Worm (Caenorhabditis elegans): Measurements from ENCODE around the gene cyld-1.

The cyld-1 gene

DNA sequence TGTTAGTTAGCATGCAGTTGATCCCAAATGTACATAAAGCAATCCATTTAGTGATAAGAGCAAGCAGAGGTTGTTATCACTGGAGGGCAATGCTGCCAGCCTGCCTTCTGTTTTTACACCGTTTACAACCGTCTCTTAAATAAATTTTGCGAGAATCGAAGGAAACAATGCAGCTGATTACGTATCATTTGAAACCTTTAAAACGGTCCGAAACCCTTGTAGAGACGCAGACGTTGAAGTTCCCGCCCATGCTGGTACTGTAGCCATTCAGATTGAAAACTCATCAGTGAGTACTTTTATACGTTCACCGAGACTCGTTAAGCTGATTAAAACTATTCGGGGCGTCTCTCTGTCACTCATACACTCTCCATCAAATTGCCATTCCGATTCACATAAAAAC is 19.9 kb upstream of the cyld-1 start:
- TF ChIP-seq unc-130 (tag; optimal IDR thresholded peaks at IDR 0.05) (no peak), ceh-88 (GFP tag; IDR thresholded peaks at IDR 0.05) (no peak), pqm-1 (tag; optimal IDR thresholded peaks at IDR 0.05) (peak; percentile 8), lin-15B (tag; optimal IDR thresholded peaks at IDR 0.05) (no peak), pax-3 (tag; optimal IDR thresholded peaks at IDR 0.05) (no peak), elt-2 (tag; optimal IDR thresholded peaks at IDR 0.05) (peak; percentile 93), nhr-76 (tag; optimal IDR thresholded peaks at IDR 0.05) (no peak), ceh-82 (tag; optimal IDR thresholded peaks at IDR 0.05) (no peak), fos-1 (tag; optimal IDR thresholded peaks at IDR 0.05) (no peak), fkh-4 (tag; optimal IDR thresholded peaks at IDR 0.05; ENCODE audit: borderline replicate concordance) (no peak), xbp-1 (tag; optimal IDR thresholded peaks at IDR 0.05) (no peak), irx-1 (tag; optimal IDR thresholded peaks at IDR 0.05) (no peak), F16B12.6 (tag; optimal IDR thresholded peaks at IDR 0.05) (no peak), nhr-20 (tag; optimal IDR thresholded peaks at IDR 0.05) (no peak), efl-1 (optimal IDR thresholded peaks at IDR 0.05) (no peak), efl-1 (GFP tag; optimal IDR thresholded peaks at IDR 0.05 in 1 of 2) (peak in 1 of 2 experiments; percentile 91), nhr-77 (tag; optimal IDR thresholded peaks at IDR 0.05) (no peak), lsy-2 (tag; optimal IDR thresholded peaks at IDR 0.05) (no peak), ets-5 (GFP tag; IDR thresholded peaks at IDR 0.05) (no peak), nhr-84 (tag; optimal IDR thresholded peaks at IDR 0.05) (no peak), aha-1 (tag; optimal IDR thresholded peaks at IDR 0.05) (no peak), snpc-4 (tag; optimal IDR thresholded peaks at IDR 0.05) (no peak), zag-1 (tag; optimal IDR thresholded peaks at IDR 0.05) (no peak), tbx-2 (tag; optimal IDR thresholded peaks at IDR 0.05) (no peak), lin-35 (GFP tag; optimal IDR thresholded peaks at IDR 0.05) (peak in 1 of 2 experiments; percentile 32), ceh-8 (GFP tag; optimal IDR thresholded peaks at IDR 0.05) (no peak), mdl-1 (tag; optimal IDR thresholded peaks at IDR 0.05) (no peak), rnt-1 (tag; optimal IDR thresholded peaks at IDR 0.05) (no peak), grh-1 (GFP tag; IDR thresholded peaks at IDR 0.05) (no peak), swsn-7 (tag; optimal IDR thresholded peaks at IDR 0.05) (no peak), nhr-19 (GFP tag; conservative IDR thresholded peaks at IDR 0.05) (no peak), ztf-4 (tag; optimal IDR thresholded peaks at IDR 0.05) (no peak), aly-2 (tag; optimal IDR thresholded peaks at IDR 0.05) (no peak), ama-1 (optimal IDR thresholded peaks at IDR 0.05) (no peak), sox-4 (tag; optimal IDR thresholded peaks at IDR 0.05) (no peak), egl-13 (tag; optimal IDR thresholded peaks at IDR 0.05) (no peak), ceh-63 (GFP tag; optimal IDR thresholded peaks at IDR 0.05) (no peak), mab-9 (GFP tag; IDR thresholded peaks at IDR 0.05) (no peak), dpl-1 (GFP tag; optimal IDR thresholded peaks at IDR 0.05) (no peak), nhr-28 (tag; optimal IDR thresholded peaks at IDR 0.05) (no peak), jun-1 (tag; optimal IDR thresholded peaks at IDR 0.05) (peak; percentile 10), lir-3 (tag; optimal IDR thresholded peaks at IDR 0.05; ENCODE audit: poor library complexity) (no peak)

DNA sequence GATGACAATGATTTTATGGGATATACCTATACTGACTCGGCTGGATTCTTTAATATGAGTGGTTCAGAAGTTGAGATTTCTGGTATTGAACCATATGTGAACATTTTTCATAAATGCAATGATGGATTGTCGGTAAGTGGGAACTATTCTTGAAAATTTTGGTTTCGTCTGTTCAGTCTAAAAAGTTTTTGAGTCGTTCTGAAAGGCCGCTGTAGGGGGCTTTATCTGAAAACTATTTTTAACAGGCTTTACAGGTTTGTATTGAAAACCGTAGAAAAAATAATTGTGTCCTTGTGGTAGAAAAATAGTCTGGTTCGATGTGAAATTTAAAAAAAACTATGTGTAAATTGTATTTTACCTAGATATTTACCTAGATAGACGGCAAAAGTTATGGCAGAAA is 19.1 kb upstream of the cyld-1 start:
- TF ChIP-seq ceh-90 (tag; optimal IDR thresholded peaks at IDR 0.05) (no peak), nhr-85 (tag) (peak; percentile 57), nhr-11 (tag; optimal IDR thresholded peaks at IDR 0.05) (no peak), mdl-1 (tag; optimal IDR thresholded peaks at IDR 0.05) (no peak), tbx-2 (tag; optimal IDR thresholded peaks at IDR 0.05) (no peak), ztf-11 (tag; optimal IDR thresholded peaks at IDR 0.05) (no peak), ceh-88 (GFP tag; IDR thresholded peaks at IDR 0.05) (no peak)
